Fruit fly (Drosophila melanogaster): ENCODE results near the gene CheA7a.

Gene CheA7a

DNA sequence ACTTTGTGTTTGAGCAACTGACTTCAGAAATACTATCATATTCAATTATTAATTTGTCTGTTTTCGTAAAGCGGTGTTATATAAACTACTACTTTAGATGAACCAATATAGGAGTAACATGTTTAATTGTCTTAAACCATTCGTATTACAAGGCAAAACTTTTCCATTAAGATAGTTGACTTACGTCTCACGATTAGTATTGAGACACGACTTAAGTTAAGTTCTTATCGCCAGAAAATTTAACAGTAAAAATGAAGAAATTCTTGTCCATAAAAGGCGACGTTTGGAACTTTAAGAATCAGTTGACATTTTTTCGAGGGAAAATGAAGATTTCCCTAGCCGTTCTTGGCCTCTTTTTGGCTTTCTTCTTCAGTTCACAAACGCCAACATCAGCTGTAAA is 35.6 kb downstream of the CheA7a start, which contains the start of gene CG42705:
Gene CG42705 (plus strand): TSS at position 301 of the 400 bp plus-strand sequence.
- no peak for TF ChIP-seq CG3919 (GFP tag; optimal IDR thresholded peaks at IDR 0.05)

DNA sequence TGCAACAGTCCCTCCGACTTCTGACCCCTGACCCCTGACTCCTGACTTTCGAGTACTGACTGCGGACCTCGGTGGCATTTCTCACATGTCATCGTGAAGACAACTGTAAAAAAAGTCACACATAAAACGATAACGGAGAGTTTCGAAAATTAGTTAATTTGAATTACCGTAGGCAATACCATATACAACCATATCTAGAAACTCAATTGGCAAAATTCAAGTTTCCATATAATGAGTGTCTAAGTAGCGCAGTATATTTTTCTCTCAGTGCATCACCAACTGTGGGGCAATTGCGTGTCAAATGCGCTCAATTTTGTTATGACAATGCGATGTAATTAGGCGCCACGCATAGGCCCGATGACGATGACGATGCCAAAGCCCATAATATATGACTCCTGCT is 37.1 kb downstream of the CheA7a start:
- TF ChIP-seq CG11762 (GFP tag; optimal IDR thresholded peaks at IDR 0.05; ENCODE audit: insufficient read depth), result no peak
- TF ChIP-seq CG6792 (GFP tag; optimal IDR thresholded peaks at IDR 0.05), result no peak
- no peak for TF ChIP-seq Blimp-1 (GFP tag; optimal IDR thresholded peaks at IDR 0.05)
- no peak for TF ChIP-seq Eip93F (GFP tag; optimal IDR thresholded peaks at IDR 0.05)
- TF ChIP-seq topi (GFP tag; optimal IDR thresholded peaks at IDR 0.05), result no peak
- no peak for TF ChIP-seq CG6276 (GFP tag; optimal IDR thresholded peaks at IDR 0.05)
- no peak for TF ChIP-seq Hr4 (GFP tag; optimal IDR thresholded peaks at IDR 0.05)
- no peak for TF ChIP-seq Smox (GFP tag; optimal IDR thresholded peaks at IDR 0.05)
- TF ChIP-seq vri (GFP tag; optimal IDR thresholded peaks at IDR 0.05), result no peak

DNA sequence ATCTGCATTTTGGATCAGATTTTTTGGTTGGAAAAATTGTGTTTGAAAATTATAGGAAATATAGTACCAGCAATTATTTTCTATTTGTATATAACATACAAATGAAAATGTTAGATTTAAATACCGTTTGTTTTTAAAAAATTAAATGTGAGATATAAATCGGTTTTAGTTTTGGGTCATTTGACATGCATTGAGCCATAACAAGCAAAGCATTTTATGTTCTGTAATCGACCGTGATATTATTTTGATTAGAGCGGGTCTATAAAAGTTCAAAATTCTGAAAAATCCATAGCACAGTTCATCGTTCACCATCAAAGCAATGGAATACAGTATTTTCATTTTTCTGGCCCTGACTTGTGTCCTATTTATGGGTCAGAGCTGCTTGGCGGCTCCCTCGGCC is 39.0 kb downstream of the CheA7a start, which contains the start of gene CG34337:
Gene CG34337 (plus strand): TSS at position 301 of the 400 bp plus-strand sequence.
- TF ChIP-seq ss (GFP tag; optimal IDR thresholded peaks at IDR 0.05) (no peak), spab (GFP tag; optimal IDR thresholded peaks at IDR 0.05) (no peak), CG32006 (GFP tag; optimal IDR thresholded peaks at IDR 0.05) (no peak), CG16779 (tag; optimal IDR thresholded peaks at IDR 0.05) (no peak), CG8632 (GFP tag; optimal IDR thresholded peaks at IDR 0.05) (no peak), Hr38 (GFP tag; optimal IDR thresholded peaks at IDR 0.05) (no peak), CG31627 (GFP tag; optimal IDR thresholded peaks at IDR 0.05) (no peak), Eip93F (GFP tag; optimal IDR thresholded peaks at IDR 0.05) (no peak), pdm3 (GFP tag; optimal IDR thresholded peaks at IDR 0.05) (no peak), cyc (GFP tag; optimal IDR thresholded peaks at IDR 0.05) (no peak), fd85E (GFP tag; optimal IDR thresholded peaks at IDR 0.05) (no peak), Sox14 (GFP tag; optimal IDR thresholded peaks at IDR 0.05) (no peak), esn (GFP tag; optimal IDR thresholded peaks at IDR 0.05) (no peak), fd59A (GFP tag; optimal IDR thresholded peaks at IDR 0.05) (no peak), Hr39 (GFP tag; optimal IDR thresholded peaks at IDR 0.05) (no peak), acj6 (GFP tag; optimal IDR thresholded peaks at IDR 0.05) (no peak), CG8119 (GFP tag; IDR thresholded peaks at IDR 0.05) (no peak), Gug (GFP tag; IDR thresholded peaks at IDR 0.05) (no peak), dac (GFP tag; optimal IDR thresholded peaks at IDR 0.05) (no peak)

DNA sequence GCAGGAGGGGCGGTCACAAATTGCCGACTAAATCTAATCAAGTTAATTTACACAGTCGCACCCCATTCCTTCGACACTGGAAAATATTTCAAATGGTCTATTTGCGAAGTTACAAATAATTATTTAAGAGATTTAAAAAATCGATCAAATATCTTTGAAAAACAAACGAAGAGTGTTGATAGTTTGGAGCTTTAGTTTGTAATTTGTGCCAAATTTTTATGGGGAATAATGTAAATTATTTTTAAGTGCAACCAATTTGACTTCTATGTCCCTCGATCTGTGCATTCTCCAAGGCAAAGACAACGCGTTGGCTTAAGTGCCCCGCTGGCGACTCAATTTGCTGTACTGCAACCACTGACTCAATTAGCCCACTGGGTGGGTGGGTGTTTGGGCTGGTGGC is 39.9 kb downstream of the CheA7a start:
- TF ChIP-seq CG6276 (GFP tag; optimal IDR thresholded peaks at IDR 0.05) (no peak), CG10631 (GFP tag; optimal IDR thresholded peaks at IDR 0.05) (no peak), dsx (GFP tag; optimal IDR thresholded peaks at IDR 0.05; ENCODE audit: poor library complexity, severe bottlenecking) (no peak), Blimp-1 (GFP tag; optimal IDR thresholded peaks at IDR 0.05) (no peak), Hr38 (GFP tag; optimal IDR thresholded peaks at IDR 0.05) (no peak), fd59A (GFP tag; optimal IDR thresholded peaks at IDR 0.05) (no peak), fd85E (GFP tag; optimal IDR thresholded peaks at IDR 0.05) (no peak), spab (GFP tag; optimal IDR thresholded peaks at IDR 0.05) (no peak), lz (GFP tag; optimal IDR thresholded peaks at IDR 0.05) (no peak), Ets21C (GFP tag; optimal IDR thresholded peaks at IDR 0.05) (no peak), Sox102F (GFP tag; optimal IDR thresholded peaks at IDR 0.05) (no peak), salr (GFP tag; optimal IDR thresholded peaks at IDR 0.05) (no peak), CG6854 (GFP tag; optimal IDR thresholded peaks at IDR 0.05) (no peak), net (GFP tag; optimal IDR thresholded peaks at IDR 0.05) (no peak), Gug (GFP tag; IDR thresholded peaks at IDR 0.05) (no peak), CG11294 (GFP tag; IDR thresholded peaks at IDR 0.05) (no peak), svp (GFP tag) (no peak), achi (GFP tag; optimal IDR thresholded peaks at IDR 0.05) (no peak), CG10669 (GFP tag; optimal IDR thresholded peaks at IDR 0.05) (no peak), CG7368 (GFP tag; optimal IDR thresholded peaks at IDR 0.05) (no peak)
